Fruit fly (Drosophila melanogaster) whole organism, embryonic: ENCODE data around the gene Dpp10.
A peak's percentile ranks its signal among the peaks of the same experiment; 100 is the strongest.

Experiments used
- CG10267 ChIP-seq: fragments of 200-800 bp; sonication (Bioruptor generic); optimal IDR thresholded peaks from 2 replicates; lab custom pipeline; 2018; ENCODE audit warnings: missing biosample characterization, mild to moderate bottlenecking, missing genetic modification characterization, moderate library complexity
- CG10274 ChIP-seq: fragments of 200-800 bp; sonication (Bioruptor generic); optimal IDR thresholded peaks from 3 replicates; lab custom pipeline; 2017; ENCODE audit warnings: missing biosample characterization, mild to moderate bottlenecking, missing genetic modification characterization
- CG11695 ChIP-seq: fragments of 200-800 bp; sonication (Bioruptor generic); IDR thresholded peaks from 3 replicates; pipeline ENCODE4 v1.3.6; 2022; ENCODE audit warnings: missing biosample characterization, missing genetic modification characterization
- CG13894 ChIP-seq: fragments of 200-800 bp; sonication (Bioruptor generic); optimal IDR thresholded peaks from 3 replicates; lab custom pipeline; 2018; ENCODE audit warnings: missing biosample characterization, mild to moderate bottlenecking, missing genetic modification characterization, moderate library complexity
- CG15011 ChIP-seq: fragments of 200-800 bp; sonication (Bioruptor generic); optimal IDR thresholded peaks from 3 replicates; lab custom pipeline; 2018; ENCODE audit warnings: missing biosample characterization, mild to moderate bottlenecking, missing genetic modification characterization
- CG15479 ChIP-seq: fragments of 200-800 bp; sonication (Bioruptor generic); optimal IDR thresholded peaks from 3 replicates; lab custom pipeline; 2019; ENCODE audit warnings: missing biosample characterization, mild to moderate bottlenecking, missing genetic modification characterization, moderate library complexity
- CG17328 ChIP-seq: fragments of 200-800 bp; sonication (Bioruptor generic); IDR thresholded peaks from 2 replicates; pipeline ENCODE4 v1.3.6; 2022; ENCODE audit warnings: missing biosample characterization, missing genetic modification characterization
- CG17385 ChIP-seq: fragments of 200-800 bp; sonication (Bioruptor generic); optimal IDR thresholded peaks from 3 replicates; lab custom pipeline; 2018; ENCODE audit warnings: missing biosample characterization, mild to moderate bottlenecking, missing genetic modification characterization
- CG18764 ChIP-seq: fragments of 200-800 bp; sonication (Bioruptor generic); optimal IDR thresholded peaks from 3 replicates; lab custom pipeline; 2016; ENCODE audit warnings: missing biosample characterization, missing genetic modification characterization
- CG2116 ChIP-seq: fragments of 200-800 bp; sonication (Bioruptor generic); optimal IDR thresholded peaks from 3 replicates; lab custom pipeline; 2018; ENCODE audit warnings: missing biosample characterization, mild to moderate bottlenecking, missing genetic modification characterization
- CG2875 ChIP-seq: fragments of 200-800 bp; sonication (Bioruptor generic); optimal IDR thresholded peaks from 2 replicates; lab custom pipeline; 2017; ENCODE audit warnings: missing biosample characterization, mild to moderate bottlenecking, missing genetic modification characterization, missing genetic modification reagents
- CG2889 ChIP-seq: fragments of 200-800 bp; sonication (Bioruptor generic); IDR thresholded peaks from 3 replicates; pipeline ENCODE4 v1.3.6; 2022; ENCODE audit warnings: missing biosample characterization, missing genetic modification characterization
- CG31365 ChIP-seq: fragments of 200-800 bp; sonication (Bioruptor generic); optimal IDR thresholded peaks from 2 replicates; lab custom pipeline; 2018; ENCODE audit warnings: missing biosample characterization, mild to moderate bottlenecking, missing genetic modification characterization
- CG34224 ChIP-seq: fragments of 200-800 bp; sonication (Bioruptor generic); IDR thresholded peaks from 3 replicates; pipeline ENCODE4 v1.3.6; 2022; ENCODE audit warnings: missing biosample characterization, missing genetic modification characterization; ENCODE audit not compliant: partially characterized antibody
- CG42726 ChIP-seq: fragments of 200-800 bp; sonication (Bioruptor generic); IDR thresholded peaks from 2 replicates; pipeline ENCODE4 v1.3.6; 2022; ENCODE audit warnings: missing biosample characterization, missing genetic modification characterization; ENCODE audit not compliant: partially characterized antibody
- CG4360 ChIP-seq: fragments of 200-800 bp; sonication (Bioruptor generic); IDR thresholded peaks from 2 replicates; pipeline ENCODE4 v1.3.6; 2022; ENCODE audit warnings: missing biosample characterization, missing genetic modification characterization
- CG5245 ChIP-seq: fragments of 200-800 bp; sonication (Bioruptor generic); optimal IDR thresholded peaks from 3 replicates; lab custom pipeline; 2016; ENCODE audit warnings: missing biosample characterization, missing genetic modification characterization
- CG7271 ChIP-seq: fragments of 200-800 bp; sonication (Bioruptor generic); optimal IDR thresholded peaks from 2 replicates; lab custom pipeline; 2018; ENCODE audit warnings: missing biosample characterization, mild to moderate bottlenecking, missing genetic modification characterization, moderate library complexity
- Dbx ChIP-seq: fragments of 200-800 bp; sonication (Bioruptor generic); IDR thresholded peaks from 3 replicates; pipeline ENCODE4 v1.3.6; 2022; ENCODE audit warnings: missing biosample characterization, missing genetic modification characterization
- Gsc ChIP-seq: fragments of 200-800 bp; sonication (Bioruptor generic); IDR thresholded peaks from 2 replicates; pipeline ENCODE4 v1.3.6; 2022; ENCODE audit warnings: missing biosample characterization, missing genetic modification characterization
- Hmr ChIP-seq: fragments of 200-800 bp; sonication (Bioruptor generic); optimal IDR thresholded peaks from 3 replicates; lab custom pipeline; 2017; ENCODE audit warnings: mild to moderate bottlenecking, missing biosample characterization, missing genetic modification reagents, missing genetic modification characterization
- Hr3 ChIP-seq: fragments of 200-800 bp; sonication (Bioruptor generic); optimal IDR thresholded peaks from 3 replicates; lab custom pipeline; 2016; ENCODE audit warnings: missing biosample characterization, missing genetic modification characterization
- Hr51 ChIP-seq, 2 experiments: fragments of 200-800 bp; sonication (Bioruptor generic); optimal IDR thresholded peaks; 2 replicates in 1 of 2; 3 replicates in 1 of 2; lab custom pipeline; 2016 to 2018; ENCODE audit warnings: missing biosample characterization in 2 of 2, missing genetic modification characterization in 2 of 2, mild to moderate bottlenecking in 1 of 2, moderate library complexity in 1 of 2
- MTF-1 ChIP-seq: fragments of 200-800 bp; sonication (Bioruptor generic); optimal IDR thresholded peaks from 2 replicates; lab custom pipeline; 2018; ENCODE audit warnings: missing biosample characterization, mild to moderate bottlenecking, missing genetic modification characterization, borderline replicate concordance
- ab ChIP-seq: fragments of 200-800 bp; sonication (Bioruptor generic); optimal IDR thresholded peaks from 2 replicates; lab custom pipeline; 2016; ENCODE audit warnings: missing biosample characterization, missing genetic modification characterization
- amos ChIP-seq: fragments of 200-800 bp; sonication (Bioruptor generic); IDR thresholded peaks from 2 replicates; pipeline ENCODE4 v1.3.6; 2022; ENCODE audit warnings: missing biosample characterization, missing genetic modification characterization; ENCODE audit not compliant: partially characterized antibody
- cas ChIP-seq: fragments of 200-800 bp; sonication (Bioruptor generic); IDR thresholded peaks from 2 replicates; pipeline ENCODE4 v1.3.6; 2022; ENCODE audit warnings: missing biosample characterization, missing genetic modification characterization
- chinmo ChIP-seq: fragments of 200-800 bp; sonication (Bioruptor generic); IDR thresholded peaks from 4 replicates; pipeline ENCODE4 v1.3.6; 2022; ENCODE audit warnings: missing biosample characterization, missing genetic modification characterization; ENCODE audit not compliant: partially characterized antibody
- chm ChIP-seq: fragments of 200-800 bp; sonication (Bioruptor generic); IDR thresholded peaks from 2 replicates; pipeline ENCODE4 v1.3.6; 2022; ENCODE audit warnings: missing biosample characterization, missing genetic modification characterization
- crc ChIP-seq: fragments of 200-800 bp; sonication (Bioruptor generic); optimal IDR thresholded peaks from 2 replicates; lab custom pipeline; 2016; ENCODE audit warnings: missing biosample characterization, missing genetic modification characterization
- danr ChIP-seq: fragments of 200-800 bp; sonication (Bioruptor generic); IDR thresholded peaks from 2 replicates; pipeline ENCODE4 v1.3.6; 2022; ENCODE audit warnings: missing biosample characterization, missing genetic modification characterization
- esg ChIP-seq: fragments of 200-800 bp; sonication (Bioruptor generic); conservative IDR thresholded peaks from 2 replicates; pipeline ENCODE4 v1.3.6; 2022; ENCODE audit warnings: missing biosample characterization, missing genetic modification characterization
- eyg ChIP-seq: fragments of 200-800 bp; sonication (Bioruptor generic); optimal IDR thresholded peaks from 3 replicates; lab custom pipeline; 2016; ENCODE audit warnings: missing biosample characterization, missing genetic modification characterization
- fd3F ChIP-seq: fragments of 200-800 bp; sonication (Bioruptor generic); optimal IDR thresholded peaks from 2 replicates; lab custom pipeline; 2018; ENCODE audit warnings: missing biosample characterization, mild to moderate bottlenecking, missing genetic modification characterization, moderate library complexity
- fd64A ChIP-seq: fragments of 200-800 bp; sonication (Bioruptor generic); optimal IDR thresholded peaks from 3 replicates; lab custom pipeline; 2018; ENCODE audit warnings: missing biosample characterization, mild to moderate bottlenecking, missing genetic modification characterization
- fd96Cb ChIP-seq: fragments of 200-800 bp; sonication (Bioruptor generic); optimal IDR thresholded peaks from 2 replicates; lab custom pipeline; 2018; ENCODE audit warnings: missing biosample characterization, mild to moderate bottlenecking, missing genetic modification characterization, moderate library complexity
- grn ChIP-seq: fragments of 200-800 bp; sonication (Bioruptor generic); optimal IDR thresholded peaks from 3 replicates; lab custom pipeline; 2017; ENCODE audit warnings: missing biosample characterization, missing genetic modification characterization
- hb ChIP-seq: fragments of 200-800 bp; sonication (Bioruptor generic); IDR thresholded peaks from 3 replicates; pipeline ENCODE4 v1.3.6; 2022; ENCODE audit warnings: missing biosample characterization, missing genetic modification characterization; ENCODE audit not compliant: partially characterized antibody
- nerfin-1 ChIP-seq: fragments of 200-800 bp; sonication (Bioruptor generic); optimal IDR thresholded peaks from 3 replicates; lab custom pipeline; 2019; ENCODE audit warnings: missing biosample characterization, mild to moderate bottlenecking, missing genetic modification characterization, moderate library complexity
- nerfin-2 ChIP-seq: fragments of 200-800 bp; sonication (Bioruptor generic); IDR thresholded peaks from 2 replicates; pipeline ENCODE4 v1.3.6; 2022; ENCODE audit warnings: missing biosample characterization, missing genetic modification characterization; ENCODE audit not compliant: partially characterized antibody
- nom ChIP-seq: fragments of 200-800 bp; sonication (Bioruptor generic); optimal IDR thresholded peaks from 2 replicates; lab custom pipeline; 2017; ENCODE audit warnings: missing biosample characterization, missing genetic modification characterization, mild to moderate bottlenecking, moderate library complexity, missing genetic modification reagents
- org-1 ChIP-seq: fragments of 200-800 bp; sonication (Bioruptor generic); optimal IDR thresholded peaks from 2 replicates; lab custom pipeline; 2017; ENCODE audit warnings: missing biosample characterization, missing genetic modification characterization
- salm ChIP-seq: fragments of 200-800 bp; sonication (Bioruptor generic); optimal IDR thresholded peaks from 2 replicates; lab custom pipeline; 2018; ENCODE audit warnings: missing biosample characterization, mild to moderate bottlenecking, missing genetic modification characterization
- sim ChIP-seq: fragments of 200-800 bp; sonication (Bioruptor generic); IDR thresholded peaks from 2 replicates; pipeline ENCODE4 v1.3.6; 2022; ENCODE audit warnings: missing biosample characterization, missing genetic modification characterization
- tup ChIP-seq: fragments of 200-800 bp; sonication (Bioruptor generic); optimal IDR thresholded peaks from 2 replicates; lab custom pipeline; 2016; ENCODE audit warnings: missing biosample characterization, mild to moderate bottlenecking, missing genetic modification characterization, moderate library complexity
- vnd ChIP-seq: fragments of 200-800 bp; sonication (Bioruptor generic); IDR thresholded peaks from 3 replicates; pipeline ENCODE4 v1.3.6; 2022; ENCODE audit warnings: missing biosample characterization, missing genetic modification characterization; ENCODE audit not compliant: partially characterized antibody
- zfh2 ChIP-seq: fragments of 200-800 bp; sonication (Bioruptor generic); optimal IDR thresholded peaks from 2 replicates; lab custom pipeline; 2016; ENCODE audit warnings: missing biosample characterization, missing genetic modification characterization

Gene Dpp10

dm6 chr2L:6561463-6562357 lies 39.2 kb downstream of the Dpp10 start, which contains the start of the genes Trmt6 and Ent2 (continued):
- TF ChIP-seq fd64A (GFP tag; lab: Kevin White, UChicago) (peak; percentile 86), grn (GFP tag; lab: Kevin White, UChicago) (peak; percentile 97), amos (GFP tag; lab: Robert Waterston, UW) (no peak; the same call in 1 of the 2 replicates), fd96Cb (peak; percentile 95), fd3F (GFP tag; lab: Kevin White, UChicago) (peak; percentile 94), eyg (peak; percentile 94), CG4360 (GFP tag; lab: Robert Waterston, UW) (peak; percentile 80), CG17328 (GFP tag; lab: Robert Waterston, UW) (peak; percentile 97), CG42726 (GFP tag; lab: Robert Waterston, UW) (no peak), CG15011 (GFP tag; lab: Kevin White, UChicago) (peak; percentile 91), CG34224 (GFP tag; lab: Robert Waterston, UW) (no peak), CG18764 (peak; percentile 91), CG10274 (GFP tag; lab: Kevin White, UChicago) (peak; percentile 87), org-1 (GFP tag; lab: Kevin White, UChicago) (peak; percentile 91), sim (GFP tag; lab: Robert Waterston, UW) (peak; percentile 91), chm (GFP tag; lab: Robert Waterston, UW) (peak; percentile 94), CG11695 (GFP tag; lab: Robert Waterston, UW) (peak; percentile 95), hb (GFP tag; lab: Robert Waterston, UW) (no peak), cas (GFP tag; lab: Robert Waterston, UW) (peak; percentile 94), Gsc (GFP tag; lab: Robert Waterston, UW) (peak; percentile 95), CG5245 (GFP tag; lab: Kevin White, UChicago) (peak; percentile 96), Hr51 (GFP tag; optimal IDR thresholded peaks at IDR 0.05; lab: Kevin White, UChicago) (peak; percentile 94), nom (GFP tag; lab: Kevin White, UChicago) (peak; percentile 75), CG2116 (GFP tag; lab: Kevin White, UChicago) (peak; percentile 68), nerfin-2 (GFP tag; lab: Robert Waterston, UW) (no peak), CG2875 (GFP tag; lab: Kevin White, UChicago) (peak; percentile 85), salm (tag; lab: Kevin White, UChicago) (peak; percentile 95), MTF-1 (GFP tag; lab: Kevin White, UChicago) (peak; percentile 89), ab (GFP tag; lab: Kevin White, UChicago) (peak; percentile 95), vnd (GFP tag; lab: Robert Waterston, UW) (no peak), Dbx (peak; percentile 97), CG10267 (tag; lab: Kevin White, UChicago) (peak; percentile 91), esg (GFP tag; lab: Robert Waterston, UW) (peak; percentile 96), CG2889 (GFP tag; lab: Robert Waterston, UW) (peak; percentile 96), nerfin-1 (tag; lab: Kevin White, UChicago) (peak; percentile 85), chinmo (GFP tag; lab: Robert Waterston, UW) (no peak), crc (GFP tag; lab: Kevin White, UChicago) (peak; percentile 92), danr (GFP tag; lab: Robert Waterston, UW) (peak; percentile 94), CG15479 (GFP tag; lab: Kevin White, UChicago) (peak; percentile 9), tup (GFP tag; lab: Kevin White, UChicago) (peak; percentile 90), zfh2 (GFP tag; lab: Kevin White, UChicago) (peak; percentile 97), CG13894 (peak; percentile 84), CG7271 (peak; percentile 79), CG31365 (tag; lab: Kevin White, UChicago) (peak; percentile 81), CG17385 (peak; percentile 96), Hr3 (GFP tag; lab: Kevin White, UChicago) (peak; percentile 94), Hmr (peak; percentile 94)
